Worm (Caenorhabditis elegans): ENCODE data around the gene slc-17.7.

DNA sequence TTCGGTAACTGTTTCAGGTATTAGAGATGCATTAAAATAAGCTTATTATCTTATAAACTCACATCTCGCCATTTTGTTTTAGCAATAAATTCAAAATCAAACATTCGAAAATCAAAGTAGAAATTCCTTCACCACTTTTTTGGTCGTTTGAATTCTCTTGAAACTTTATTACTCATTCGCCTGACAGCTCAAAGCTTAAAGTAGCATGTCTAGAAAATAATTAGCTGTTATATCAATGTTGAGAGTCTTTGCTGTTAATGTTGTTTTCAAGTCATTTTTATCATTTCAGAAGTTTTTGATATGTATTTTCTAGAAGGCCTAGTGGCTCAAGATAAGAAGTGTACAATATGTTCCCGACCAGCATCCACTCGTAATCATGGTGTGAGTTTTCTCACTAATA lies 36.7 kb upstream of the slc-17.7 start, which contains the start of gene nhr-39:
- TF ChIP-seq ztf-29 (GFP tag; IDR thresholded peaks at IDR 0.05) (no peak), tab-1 (GFP tag; IDR thresholded peaks at IDR 0.05) (no peak)

All from whole organism, midembryonic.